Fruit fly (Drosophila melanogaster) S2 (cell line): Measurements from ENCODE around the gene Rassf.

Experiments used
- CG8478 ChIP-seq: fragments of >200 bp; optimal IDR thresholded peaks from 2 replicates; lab custom pipeline; 2018
- CTCF ChIP-seq, 2 experiments: fragments of >200 bp; optimal IDR thresholded peaks; 2 replicates each; lab custom pipeline; 2018

dm6 chr3R:23120933-23121332, 3.2 kb upstream of the Rassf start:
- TF ChIP-seq CTCF (optimal IDR thresholded peaks at IDR 0.05; lab: Kevin White, UChicago) (no peak), CG8478 (lab: Kevin White, UChicago) (no peak)
